Worm (Caenorhabditis elegans) whole organism, L3 larva: ENCODE results near the gene C50C3.19.

ENCODE experiments used
- R02D3.7 ChIP-seq: fragments of 150-350 bp; optimal IDR thresholded peaks from 2 replicates; lab custom pipeline; 2014; ENCODE audit warnings: missing biosample characterization, missing genetic modification characterization
- ZK546.5 ChIP-seq: sonication (generic microtip); optimal IDR thresholded peaks from 2 replicates; lab custom pipeline; 2017; ENCODE audit warnings: missing biosample characterization, missing genetic modification characterization
- aly-2 ChIP-seq: fragments of 150-350 bp; optimal IDR thresholded peaks from 2 replicates; lab custom pipeline; 2014; ENCODE audit warnings: missing biosample characterization, missing genetic modification characterization
- ama-1 ChIP-seq: fragments of 150-350 bp; optimal IDR thresholded peaks from 2 replicates; lab custom pipeline; 2018
- ceh-16 ChIP-seq: sonication (generic microtip); optimal IDR thresholded peaks from 2 replicates; lab custom pipeline; 2017; ENCODE audit warnings: missing biosample characterization, missing genetic modification characterization
- ceh-28 ChIP-seq: fragments of 150-350 bp; optimal IDR thresholded peaks from 2 replicates; lab custom pipeline; 2014; ENCODE audit warnings: missing biosample characterization, missing genetic modification reagents, missing genetic modification characterization
- egl-27 ChIP-seq: sonication (generic microtip); optimal IDR thresholded peaks from 4 replicates; lab custom pipeline; 2017; ENCODE audit warnings: missing biosample characterization, missing genetic modification reagents, missing genetic modification characterization
- egl-5 ChIP-seq: fragments of 150-350 bp; optimal IDR thresholded peaks from 2 replicates; lab custom pipeline; 2017; ENCODE audit warnings: missing biosample characterization, missing genetic modification reagents, missing genetic modification characterization, inconsistent platforms
- elt-1 ChIP-seq: fragments of 150-350 bp; optimal IDR thresholded peaks from 2 replicates; lab custom pipeline; 2014; ENCODE audit warnings: missing biosample characterization, missing genetic modification characterization
- elt-3 ChIP-seq, 3 experiments: fragments of 150-350 bp in 1 of 3; sonication (generic microtip) in 2 of 3; optimal IDR thresholded peaks; 2 replicates in 2 of 3; 4 replicates in 1 of 3; lab custom pipeline; 2014 to 2017; ENCODE audit warnings: missing biosample characterization in 3 of 3, missing genetic modification characterization in 3 of 3
- fkh-10 ChIP-seq: sonication (generic microtip); optimal IDR thresholded peaks from 2 replicates; lab custom pipeline; 2017; ENCODE audit warnings: missing biosample characterization, missing genetic modification reagents, missing genetic modification characterization
- fkh-2 ChIP-seq: fragments of 150-350 bp; optimal IDR thresholded peaks from 2 replicates; lab custom pipeline; 2014; ENCODE audit warnings: missing biosample characterization, missing genetic modification reagents, missing genetic modification characterization
- jun-1 ChIP-seq: fragments of 150-350 bp; optimal IDR thresholded peaks from 2 replicates; lab custom pipeline; 2014; ENCODE audit warnings: missing biosample characterization, missing genetic modification reagents, missing genetic modification characterization
- lin-39 ChIP-seq: fragments of 150-350 bp; optimal IDR thresholded peaks from 2 replicates; lab custom pipeline; 2018; ENCODE audit warnings: missing biosample characterization, missing genetic modification reagents, missing genetic modification characterization
- lsy-12 ChIP-seq: sonication (generic microtip); optimal IDR thresholded peaks from 2 replicates; lab custom pipeline; 2016; ENCODE audit warnings: mild to moderate bottlenecking, missing genetic modification characterization, missing compliant biosample characterization
- mdl-1 ChIP-seq: fragments of 150-350 bp; optimal IDR thresholded peaks from 2 replicates; lab custom pipeline; 2014; ENCODE audit warnings: missing biosample characterization, missing genetic modification characterization
- mml-1 ChIP-seq: fragments of 150-350 bp; sonication (generic microtip); optimal IDR thresholded peaks from 3 replicates; lab custom pipeline; 2014; ENCODE audit warnings: missing biosample characterization, missing genetic modification characterization
- nfya-1 ChIP-seq: sonication (generic microtip); optimal IDR thresholded peaks from 2 replicates; lab custom pipeline; 2017; ENCODE audit warnings: missing genetic modification characterization, mild to moderate bottlenecking, missing compliant biosample characterization, antibody characterized with exemption, moderate library complexity; ENCODE audit not compliant: insufficient read depth
- nhr-11 ChIP-seq: fragments of 150-350 bp; optimal IDR thresholded peaks from 2 replicates; lab custom pipeline; 2014; ENCODE audit warnings: missing biosample characterization, missing genetic modification characterization
- nhr-12 ChIP-seq: fragments of 150-350 bp; optimal IDR thresholded peaks from 2 replicates; lab custom pipeline; 2014; ENCODE audit warnings: missing biosample characterization, missing genetic modification characterization
- nhr-23 ChIP-seq: fragments of 150-350 bp; optimal IDR thresholded peaks from 2 replicates; lab custom pipeline; 2014; ENCODE audit warnings: missing biosample characterization, missing genetic modification reagents, missing genetic modification characterization
- nhr-237 ChIP-seq: fragments of 150-350 bp; optimal IDR thresholded peaks from 2 replicates; lab custom pipeline; 2014; ENCODE audit warnings: missing biosample characterization, missing genetic modification characterization
- nhr-25 ChIP-seq: sonication (generic microtip); optimal IDR thresholded peaks from 2 replicates; lab custom pipeline; 2017; ENCODE audit warnings: missing biosample characterization, missing genetic modification characterization
- nhr-28 ChIP-seq: fragments of 150-350 bp; optimal IDR thresholded peaks from 2 replicates; lab custom pipeline; 2014; ENCODE audit warnings: missing biosample characterization, missing genetic modification characterization
- nhr-43 ChIP-seq: sonication (generic microtip); optimal IDR thresholded peaks from 2 replicates; lab custom pipeline; 2016; ENCODE audit warnings: mild to moderate bottlenecking, missing genetic modification characterization, missing compliant biosample characterization; ENCODE audit not compliant: poor library complexity, severe bottlenecking
- nhr-76 ChIP-seq: fragments of 150-350 bp; sonication (generic microtip); optimal IDR thresholded peaks from 5 replicates; lab custom pipeline; 2014; ENCODE audit warnings: missing biosample characterization, missing genetic modification characterization
- nhr-77 ChIP-seq: fragments of 150-350 bp; optimal IDR thresholded peaks from 2 replicates; lab custom pipeline; 2014; ENCODE audit warnings: missing biosample characterization, missing genetic modification characterization
- pha-4 ChIP-seq: fragments of 150-350 bp; optimal IDR thresholded peaks from 2 replicates; lab custom pipeline; 2014; ENCODE audit warnings: missing biosample characterization, missing genetic modification reagents, missing genetic modification characterization
- pqm-1 ChIP-seq: fragments of 150-350 bp; optimal IDR thresholded peaks from 2 replicates; lab custom pipeline; 2017; ENCODE audit warnings: missing biosample characterization, missing genetic modification characterization, inconsistent platforms
- sea-2 ChIP-seq: fragments of 150-350 bp; sonication (generic microtip); optimal IDR thresholded peaks from 4 replicates; lab custom pipeline; 2014; ENCODE audit warnings: missing biosample characterization, missing genetic modification reagents, missing genetic modification characterization
- snpc-4 ChIP-seq: fragments of 150-350 bp; optimal IDR thresholded peaks from 2 replicates; lab custom pipeline; 2014; ENCODE audit warnings: missing biosample characterization, missing genetic modification characterization
- tbx-2 ChIP-seq: sonication (generic microtip); optimal IDR thresholded peaks from 2 replicates; lab custom pipeline; 2016; ENCODE audit warnings: mild to moderate bottlenecking, missing genetic modification characterization, missing compliant biosample characterization
- unc-39 ChIP-seq: sonication (generic microtip); optimal IDR thresholded peaks from 4 replicates; lab custom pipeline; 2017; ENCODE audit warnings: missing biosample characterization, missing genetic modification characterization
- unc-62 ChIP-seq: fragments of 150-350 bp; sonication (generic microtip); optimal IDR thresholded peaks from 4 replicates; lab custom pipeline; 2014; ENCODE audit warnings: missing biosample characterization, missing genetic modification reagents, missing genetic modification characterization
- zag-1 ChIP-seq: fragments of 150-350 bp; optimal IDR thresholded peaks from 2 replicates; lab custom pipeline; 2014; ENCODE audit warnings: missing biosample characterization, missing genetic modification characterization
- ztf-11 ChIP-seq: fragments of 150-350 bp; optimal IDR thresholded peaks from 2 replicates; lab custom pipeline; 2014; ENCODE audit warnings: missing biosample characterization, missing genetic modification characterization
- ztf-4 ChIP-seq: fragments of 150-350 bp; optimal IDR thresholded peaks from 2 replicates; lab custom pipeline; 2014; ENCODE audit warnings: missing biosample characterization, missing genetic modification characterization

The C50C3.19 gene

DNA sequence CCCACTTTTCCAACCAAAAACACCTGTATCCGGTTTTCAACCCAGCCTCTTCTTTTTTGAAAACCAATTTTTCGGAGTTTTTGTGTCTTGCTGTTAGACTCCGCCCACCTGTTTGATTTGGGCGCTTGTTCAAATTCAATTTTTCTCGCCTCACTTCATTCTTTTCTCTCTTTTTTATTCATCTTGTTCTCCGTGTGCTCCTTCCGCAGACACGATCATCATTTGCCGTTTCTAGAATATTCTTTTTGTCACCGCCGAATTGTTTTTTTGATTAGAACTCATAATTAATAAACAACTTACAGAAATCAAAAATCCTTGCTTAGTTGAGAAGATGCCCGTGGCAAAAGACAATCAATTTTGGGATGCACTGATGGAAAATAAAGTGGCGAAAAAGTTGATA lies 11.7 kb upstream of the C50C3.19 start, which contains the start of gene C50C3.5:
Gene C50C3.5 (plus strand): TSS at position 301 of the 400 bp plus-strand sequence.
- TF ChIP-seq snpc-4 (tag; lab: Kevin White, UChicago), result no peak

DNA sequence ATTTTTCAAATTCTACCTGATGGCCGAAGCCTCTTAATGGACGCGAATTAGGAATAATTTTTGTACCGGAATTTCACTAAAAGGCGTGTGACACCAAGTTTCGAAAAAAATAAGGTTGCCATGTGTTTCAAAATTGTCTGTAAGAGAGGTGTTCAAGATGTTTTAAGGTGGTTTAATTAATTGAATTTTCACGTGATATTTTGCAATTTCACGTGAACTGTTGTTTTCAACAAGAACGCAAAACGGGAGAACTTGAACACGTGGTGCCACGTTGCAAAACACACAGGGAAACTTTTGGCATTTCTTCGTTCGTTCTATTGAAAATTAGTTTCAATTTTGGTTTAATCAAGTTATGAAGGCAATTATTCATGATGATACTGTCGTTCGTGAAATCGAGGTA lies 9.0 kb upstream of the C50C3.19 start, which contains the start of gene spc-2:
Gene spc-2 (plus strand): TSS at position 301 of the 400 bp plus-strand sequence.
- no peak for TF ChIP-seq ZK546.5
- no peak for TF ChIP-seq nhr-25 (tag; lab: Kevin White, UChicago)
- TF ChIP-seq jun-1 (tag; lab: Kevin White, UChicago), result no peak
- no peak for TF ChIP-seq pha-4
- TF ChIP-seq nhr-76, result no peak
- TF ChIP-seq aly-2 (tag; lab: Kevin White, UChicago), result no peak
- no peak for TF ChIP-seq ceh-28
- no peak for TF ChIP-seq nhr-237 (tag; lab: Kevin White, UChicago)
- TF ChIP-seq mdl-1 (tag; lab: Kevin White, UChicago), result no peak
- no peak for TF ChIP-seq nhr-28 (tag; lab: Kevin White, UChicago)
- no peak for TF ChIP-seq nhr-43
- no peak for TF ChIP-seq ztf-4
- no peak for TF ChIP-seq tbx-2 (tag; lab: Kevin White, UChicago)
- no peak for TF ChIP-seq nhr-12
- TF ChIP-seq elt-3 (tag; optimal IDR thresholded peaks at IDR 0.05; lab: Kevin White, UChicago), result no peak
- TF ChIP-seq egl-27 (tag; lab: Kevin White, UChicago), result no peak
- TF ChIP-seq R02D3.7 (tag; lab: Kevin White, UChicago), result no peak

DNA sequence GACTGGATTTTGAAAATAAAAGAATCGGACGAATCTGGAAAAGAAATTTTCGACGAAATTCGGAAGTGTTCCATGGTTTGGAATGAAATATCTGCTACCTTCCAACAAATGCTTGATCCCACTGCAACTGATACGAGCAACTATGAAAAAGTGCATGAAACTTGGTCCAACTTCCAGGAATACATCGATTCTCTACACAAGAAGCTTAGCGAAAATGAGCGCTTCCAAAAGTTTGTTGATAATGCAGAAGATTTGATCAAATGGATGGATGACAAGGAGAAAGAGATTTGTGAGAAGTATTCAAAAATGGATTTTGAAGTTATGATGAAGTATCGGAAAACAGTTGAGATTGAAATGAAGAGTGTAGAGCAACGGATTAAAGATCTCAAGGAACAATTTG lies 8.0 kb upstream of the C50C3.19 start:
- TF ChIP-seq nhr-11 (tag; lab: Kevin White, UChicago), result no peak
- no peak for TF ChIP-seq tbx-2 (tag; lab: Kevin White, UChicago)
- TF ChIP-seq zag-1 (tag; lab: Kevin White, UChicago), result no peak
- no peak for TF ChIP-seq fkh-2
- no peak for TF ChIP-seq lsy-12 (tag; lab: Kevin White, UChicago)
- no peak for TF ChIP-seq mml-1 (tag; lab: Kevin White, UChicago)
- no peak for TF ChIP-seq pha-4
- no peak for TF ChIP-seq ZK546.5
- TF ChIP-seq snpc-4 (tag; lab: Kevin White, UChicago), result no peak
- no peak for TF ChIP-seq nhr-76
- TF ChIP-seq ceh-16 (tag; lab: Kevin White, UChicago), result no peak
- no peak for TF ChIP-seq nhr-77
- no peak for TF ChIP-seq unc-62 (GFP tag; lab: Kevin White, UChicago)
- no peak for TF ChIP-seq ama-1 (lab: Kevin White, UChicago)

DNA sequence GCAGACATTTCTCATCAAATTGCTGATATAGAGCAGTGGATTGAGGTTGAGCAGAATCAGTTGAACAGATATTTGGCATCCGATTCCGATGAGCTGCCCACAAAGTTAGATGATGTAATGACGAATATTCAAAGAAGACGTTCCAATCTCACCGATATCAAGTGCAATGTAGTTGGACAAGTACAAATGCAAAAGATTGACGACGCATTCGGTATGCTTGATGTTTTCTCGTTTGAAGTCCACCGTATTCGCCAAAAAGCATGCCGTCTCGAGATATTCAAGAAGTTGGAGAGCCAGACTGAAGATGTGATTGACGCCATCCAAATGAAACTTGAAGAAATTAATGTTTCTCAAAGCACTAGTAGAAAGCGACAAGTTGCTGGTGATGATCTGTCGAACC lies 5.5 kb upstream of the C50C3.19 start:
- TF ChIP-seq fkh-10 (GFP tag; lab: Kevin White, UChicago) (no peak), nhr-12 (no peak), fkh-2 (no peak), nhr-11 (tag; lab: Kevin White, UChicago) (no peak), jun-1 (tag; lab: Kevin White, UChicago) (no peak), lin-39 (no peak), lsy-12 (tag; lab: Kevin White, UChicago) (no peak), sea-2 (no peak), egl-27 (tag; lab: Kevin White, UChicago) (no peak), aly-2 (tag; lab: Kevin White, UChicago) (no peak), nhr-43 (no peak), elt-1 (tag; lab: Kevin White, UChicago) (no peak), zag-1 (tag; lab: Kevin White, UChicago) (no peak), R02D3.7 (tag; lab: Kevin White, UChicago) (no peak), pha-4 (no peak), snpc-4 (tag; lab: Kevin White, UChicago) (no peak), elt-3 (tag; optimal IDR thresholded peaks at IDR 0.05; lab: Kevin White, UChicago) (no peak)

DNA sequence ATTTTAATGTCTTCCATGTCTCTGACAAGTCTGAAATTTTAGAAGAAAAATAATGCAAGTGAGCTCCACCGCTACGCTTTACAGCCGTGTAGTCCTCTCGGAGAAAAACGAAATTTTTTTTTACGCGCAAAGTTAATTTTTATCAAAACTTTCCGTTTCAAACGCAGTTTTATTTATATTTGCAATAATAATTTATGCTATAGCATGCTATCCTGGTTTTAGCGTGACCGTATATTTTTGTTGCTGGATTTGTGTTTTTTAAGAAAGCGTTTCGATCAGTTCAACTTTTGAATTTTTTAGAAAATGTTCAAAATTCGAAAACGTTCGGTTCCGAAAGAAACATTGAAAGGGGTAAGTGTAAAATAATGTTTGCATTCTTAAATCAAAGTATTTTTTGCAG lies 1.1 kb downstream of the C50C3.19 start, which contains the start of gene C50C3.1:
Gene C50C3.1 (plus strand): TSS at position 301 of the 400 bp plus-strand sequence.
- TF ChIP-seq nhr-23 (tag; lab: Kevin White, UChicago), result no peak
- TF ChIP-seq ceh-28, result no peak
- TF ChIP-seq nhr-28 (tag; lab: Kevin White, UChicago), result no peak
- TF ChIP-seq, all 47 proteins: peak for 0

DNA sequence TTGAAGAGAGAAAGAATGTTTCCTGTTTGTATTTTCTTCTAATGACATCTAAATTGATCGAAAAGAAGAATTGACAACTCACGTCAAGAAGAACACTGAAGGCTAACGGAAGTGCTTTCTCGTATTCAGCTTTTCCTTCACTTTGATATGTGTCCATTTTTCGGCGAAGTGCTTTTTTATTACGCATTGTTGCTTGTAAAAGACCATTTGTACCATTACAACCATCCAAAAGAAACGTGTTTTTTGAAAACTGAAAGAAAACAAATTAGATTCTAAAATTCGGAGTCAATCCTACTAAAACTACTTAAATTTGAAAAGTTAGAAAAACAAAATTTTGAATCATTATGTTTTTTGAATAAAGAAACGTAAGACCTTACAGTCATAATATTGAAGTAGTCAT lies 8.5 kb downstream of the C50C3.19 start:
- TF ChIP-seq egl-5 (tag; lab: Kevin White, UChicago), result no peak
- TF ChIP-seq nhr-28 (tag; lab: Kevin White, UChicago), result no peak
- TF ChIP-seq nhr-76, result no peak
- TF ChIP-seq unc-39 (tag; lab: Kevin White, UChicago), result no peak
- TF ChIP-seq unc-62 (GFP tag; lab: Kevin White, UChicago), result no peak
- no peak for TF ChIP-seq nhr-25 (tag; lab: Kevin White, UChicago)
- TF ChIP-seq mdl-1 (tag; lab: Kevin White, UChicago), result no peak
- TF ChIP-seq ZK546.5, result no peak
- no peak for TF ChIP-seq pqm-1 (tag; lab: Kevin White, UChicago)
- TF ChIP-seq ceh-28, result no peak
- no peak for TF ChIP-seq ztf-11 (tag; lab: Kevin White, UChicago)
- no peak for TF ChIP-seq lin-39
- no peak for TF ChIP-seq nhr-11 (tag; lab: Kevin White, UChicago)
- TF ChIP-seq ama-1 (lab: Kevin White, UChicago), result no peak
- TF ChIP-seq ztf-4, result no peak
- TF ChIP-seq nfya-1 (tag; lab: Kevin White, UChicago), result no peak
- TF ChIP-seq jun-1 (tag; lab: Kevin White, UChicago), result no peak
- TF ChIP-seq sea-2, result no peak
- TF ChIP-seq nhr-237 (tag; lab: Kevin White, UChicago), result no peak
